Fruit fly (Drosophila melanogaster) whole organism, embryonic: ENCODE results near the gene CG42323.

Experiments used
- CG10366 ChIP-seq: fragments of 200-800 bp; sonication (Bioruptor generic); IDR thresholded peaks from 2 replicates; pipeline ENCODE4 v1.3.6; 2022; ENCODE audit warnings: missing biosample characterization, missing genetic modification characterization
- CG11247 ChIP-seq: fragments of 200-800 bp; sonication (Bioruptor generic); IDR thresholded peaks from 2 replicates; pipeline ENCODE4 v1.3.6; 2022; ENCODE audit warnings: missing biosample characterization, missing genetic modification characterization
- CG11504 ChIP-seq: fragments of 200-800 bp; sonication (Bioruptor generic); optimal IDR thresholded peaks from 3 replicates; lab custom pipeline; 2019; ENCODE audit warnings: missing biosample characterization, mild to moderate bottlenecking, missing genetic modification characterization, moderate library complexity
- CG12659 ChIP-seq: fragments of 200-800 bp; sonication (Bioruptor generic); optimal IDR thresholded peaks from 3 replicates; lab custom pipeline; 2017; ENCODE audit warnings: mild to moderate bottlenecking, missing biosample characterization, missing genetic modification reagents, missing genetic modification characterization
- CG15073 ChIP-seq: fragments of 200-800 bp; sonication (Bioruptor generic); optimal IDR thresholded peaks from 2 replicates; lab custom pipeline; 2016; ENCODE audit warnings: missing biosample characterization, missing genetic modification characterization
- CG15601 ChIP-seq: fragments of 200-800 bp; sonication (Bioruptor generic); optimal IDR thresholded peaks from 3 replicates; lab custom pipeline; 2019; ENCODE audit warnings: missing biosample characterization, mild to moderate bottlenecking, missing genetic modification characterization, moderate library complexity
- CG1602 ChIP-seq: fragments of 200-800 bp; sonication (Bioruptor generic); optimal IDR thresholded peaks from 3 replicates; lab custom pipeline; 2016; ENCODE audit warnings: missing biosample characterization, missing genetic modification characterization
- CG1603 ChIP-seq: fragments of 200-800 bp; sonication (Bioruptor generic); optimal IDR thresholded peaks from 2 replicates; lab custom pipeline; 2019; ENCODE audit warnings: missing biosample characterization, mild to moderate bottlenecking, missing genetic modification characterization, moderate library complexity
- CG17359 ChIP-seq: fragments of 200-800 bp; sonication (Bioruptor generic); optimal IDR thresholded peaks from 3 replicates; lab custom pipeline; 2018; ENCODE audit warnings: missing biosample characterization, mild to moderate bottlenecking, missing genetic modification characterization, moderate library complexity
- CG17385 ChIP-seq: fragments of 200-800 bp; sonication (Bioruptor generic); optimal IDR thresholded peaks from 3 replicates; lab custom pipeline; 2018; ENCODE audit warnings: missing biosample characterization, mild to moderate bottlenecking, missing genetic modification characterization
- CG17829 ChIP-seq: fragments of 200-800 bp; optimal IDR thresholded peaks from 2 replicates; lab custom pipeline; 2019; ENCODE audit warnings: missing biosample characterization, mild to moderate bottlenecking, missing genetic modification characterization, moderate library complexity
- CG18599 ChIP-seq: fragments of 200-800 bp; sonication (Bioruptor generic); optimal IDR thresholded peaks from 3 replicates; lab custom pipeline; 2017; ENCODE audit warnings: missing biosample characterization, missing genetic modification characterization, mild to moderate bottlenecking, moderate library complexity, missing genetic modification reagents
- CG2678 ChIP-seq: fragments of 200-800 bp; sonication (Bioruptor generic); optimal IDR thresholded peaks from 3 replicates; lab custom pipeline; 2019; ENCODE audit warnings: missing biosample characterization, mild to moderate bottlenecking, missing genetic modification characterization, moderate library complexity
- CG32532 ChIP-seq: fragments of 200-800 bp; sonication (Bioruptor generic); IDR thresholded peaks from 2 replicates; pipeline ENCODE4 v1.3.6; 2022; ENCODE audit warnings: missing biosample characterization, missing genetic modification characterization
- CG3281 ChIP-seq: fragments of 200-800 bp; sonication (Bioruptor generic); optimal IDR thresholded peaks from 3 replicates; lab custom pipeline; 2017; ENCODE audit warnings: missing biosample characterization, mild to moderate bottlenecking, missing genetic modification characterization
- CG7556 ChIP-seq: fragments of 200-800 bp; sonication (Bioruptor generic); optimal IDR thresholded peaks from 2 replicates; lab custom pipeline; 2017; ENCODE audit warnings: missing biosample characterization, mild to moderate bottlenecking, missing genetic modification characterization
- CG7839 ChIP-seq: fragments of 200-800 bp; sonication (Bioruptor generic); optimal IDR thresholded peaks from 3 replicates; lab custom pipeline; 2018; ENCODE audit warnings: missing biosample characterization, mild to moderate bottlenecking, missing genetic modification characterization, moderate library complexity
- Dll ChIP-seq: fragments of 200-800 bp; sonication (Bioruptor generic); IDR thresholded peaks from 4 replicates; pipeline ENCODE4 v1.3.6; 2022; ENCODE audit warnings: missing biosample characterization, missing genetic modification characterization; ENCODE audit not compliant: partially characterized antibody
- H2.0 ChIP-seq: fragments of 200-800 bp; sonication (Bioruptor generic); IDR thresholded peaks from 2 replicates; pipeline ENCODE4 v1.3.6; 2022; ENCODE audit warnings: missing biosample characterization, missing genetic modification characterization
- HmgZ ChIP-seq: fragments of 200-800 bp; sonication (Bioruptor generic); optimal IDR thresholded peaks from 2 replicates; lab custom pipeline; 2018; ENCODE audit warnings: missing biosample characterization, mild to moderate bottlenecking, missing genetic modification characterization
- Hmr ChIP-seq: fragments of 200-800 bp; sonication (Bioruptor generic); optimal IDR thresholded peaks from 3 replicates; lab custom pipeline; 2017; ENCODE audit warnings: mild to moderate bottlenecking, missing biosample characterization, missing genetic modification reagents, missing genetic modification characterization
- Med ChIP-seq: fragments of 200-800 bp; sonication (Bioruptor generic); peaks from one replicate; lab custom pipeline; 2016; ENCODE audit warnings: missing biosample characterization, missing genetic modification characterization, mild to moderate bottlenecking, inconsistent platforms, moderate library complexity
- Mrtf ChIP-seq: fragments of 200-800 bp; sonication (Bioruptor generic); IDR thresholded peaks from 3 replicates; pipeline ENCODE4 v1.3.6; 2022; ENCODE audit warnings: missing biosample characterization, missing genetic modification characterization
- Myb ChIP-seq: fragments of 200-800 bp; sonication (Bioruptor generic); optimal IDR thresholded peaks from 2 replicates; lab custom pipeline; 2016; ENCODE audit warnings: missing biosample characterization, missing genetic modification characterization
- Neu2 ChIP-seq: fragments of 200-800 bp; sonication (Bioruptor generic); optimal IDR thresholded peaks from 3 replicates; lab custom pipeline; 2016; ENCODE audit warnings: missing biosample characterization, missing genetic modification characterization, borderline replicate concordance
- Oli ChIP-seq: fragments of 200-800 bp; sonication (Bioruptor generic); optimal IDR thresholded peaks from 2 replicates; lab custom pipeline; 2018; ENCODE audit warnings: missing biosample characterization, mild to moderate bottlenecking, missing genetic modification characterization, moderate library complexity
- Pdp1 ChIP-seq, 2 experiments: fragments of 200-800 bp; sonication (Bioruptor generic); optimal IDR thresholded peaks; 3 replicates each; lab custom pipeline; 2016; ENCODE audit warnings: missing biosample characterization in 2 of 2, missing genetic modification characterization in 2 of 2, mild to moderate bottlenecking in 1 of 2, moderate library complexity in 1 of 2
- Ptx1 ChIP-seq: fragments of 200-800 bp; sonication (Bioruptor generic); IDR thresholded peaks from 2 replicates; pipeline ENCODE4 v1.3.6; 2022; ENCODE audit warnings: missing biosample characterization, missing genetic modification characterization
- Rfx ChIP-seq: fragments of 200-800 bp; sonication (Bioruptor generic); IDR thresholded peaks from 2 replicates; pipeline ENCODE4 v1.3.6; 2022; ENCODE audit warnings: missing biosample characterization, missing genetic modification characterization
- Rx ChIP-seq: fragments of 200-800 bp; sonication (Bioruptor generic); IDR thresholded peaks from 2 replicates; pipeline ENCODE4 v1.3.6; 2022; ENCODE audit warnings: missing biosample characterization, missing genetic modification characterization
- Sry-β ChIP-seq: fragments of 200-800 bp; sonication (Bioruptor generic); optimal IDR thresholded peaks from 2 replicates; lab custom pipeline; 2018; ENCODE audit warnings: missing biosample characterization, mild to moderate bottlenecking, missing genetic modification characterization, moderate library complexity
- bab2 ChIP-seq: fragments of 200-800 bp; sonication (Bioruptor generic); optimal IDR thresholded peaks from 2 replicates; lab custom pipeline; 2016; ENCODE audit warnings: missing biosample characterization, missing genetic modification characterization
- bcd ChIP-seq: fragments of 200-800 bp; sonication (Bioruptor generic); optimal IDR thresholded peaks from 2 replicates; lab custom pipeline; 2017; ENCODE audit warnings: missing biosample characterization, mild to moderate bottlenecking, missing genetic modification characterization
- danr ChIP-seq: fragments of 200-800 bp; sonication (Bioruptor generic); IDR thresholded peaks from 2 replicates; pipeline ENCODE4 v1.3.6; 2022; ENCODE audit warnings: missing biosample characterization, missing genetic modification characterization
- ems ChIP-seq: fragments of 200-800 bp; sonication (Bioruptor generic); optimal IDR thresholded peaks from 3 replicates; lab custom pipeline; 2016; ENCODE audit warnings: missing biosample characterization, missing genetic modification characterization
- fd3F ChIP-seq: fragments of 200-800 bp; sonication (Bioruptor generic); optimal IDR thresholded peaks from 2 replicates; lab custom pipeline; 2018; ENCODE audit warnings: missing biosample characterization, mild to moderate bottlenecking, missing genetic modification characterization, moderate library complexity
- fd64A ChIP-seq: fragments of 200-800 bp; sonication (Bioruptor generic); optimal IDR thresholded peaks from 3 replicates; lab custom pipeline; 2018; ENCODE audit warnings: missing biosample characterization, mild to moderate bottlenecking, missing genetic modification characterization
- grau ChIP-seq: fragments of 200-800 bp; optimal IDR thresholded peaks from 3 replicates; lab custom pipeline; 2019; ENCODE audit warnings: missing biosample characterization, mild to moderate bottlenecking, missing genetic modification characterization, moderate library complexity
- hbn ChIP-seq: fragments of 200-800 bp; sonication (Bioruptor generic); IDR thresholded peaks from 2 replicates; pipeline ENCODE4 v1.3.6; 2022; ENCODE audit warnings: missing biosample characterization, missing genetic modification characterization; ENCODE audit not compliant: partially characterized antibody
- ind ChIP-seq: fragments of 200-800 bp; sonication (Bioruptor generic); optimal IDR thresholded peaks from 3 replicates; lab custom pipeline; 2016; ENCODE audit warnings: missing biosample characterization, missing genetic modification characterization
- pan ChIP-seq, 4 experiments: fragments of >200 bp in 3 of 4; fragments of 200-800 bp in 1 of 4; sonication (Bioruptor generic) in 1 of 4; optimal IDR thresholded peaks in 3 of 4; IDR thresholded peaks in 1 of 4; 2 replicates each; pipeline versions ENCODE4 v1.3.6 to Lab custom; 2017 to 2022; ENCODE audit warnings: missing biosample characterization in 2 of 4, missing genetic modification characterization in 2 of 4, mixed read lengths in 1 of 4
- prd ChIP-seq, 3 experiments: fragments of >200 bp in 2 of 3; fragments of 200-800 bp in 1 of 3; sonication (Bioruptor generic) in 1 of 3; optimal IDR thresholded peaks in 2 of 3; IDR thresholded peaks in 1 of 3; 2 replicates in 2 of 3; 3 replicates in 1 of 3; pipeline versions ENCODE4 v1.3.6 to Lab custom; 2017 to 2022; ENCODE audit warnings: missing biosample characterization in 1 of 3, missing genetic modification characterization in 1 of 3
- row ChIP-seq: fragments of 200-800 bp; sonication (Bioruptor generic); IDR thresholded peaks from 3 replicates; pipeline ENCODE4 v1.3.6; 2022; ENCODE audit warnings: missing biosample characterization, missing genetic modification characterization
- schlank ChIP-seq: fragments of 200-800 bp; sonication (Bioruptor generic); optimal IDR thresholded peaks from 2 replicates; lab custom pipeline; 2018; ENCODE audit warnings: missing biosample characterization, mild to moderate bottlenecking, missing genetic modification characterization
- scrt ChIP-seq: fragments of 200-800 bp; sonication (Bioruptor generic); optimal IDR thresholded peaks from 2 replicates; lab custom pipeline; 2018; ENCODE audit warnings: missing biosample characterization, mild to moderate bottlenecking, missing genetic modification characterization, moderate library complexity
- sisA ChIP-seq: fragments of 200-800 bp; sonication (Bioruptor generic); IDR thresholded peaks from 2 replicates; pipeline ENCODE4 v1.3.6; 2022; ENCODE audit warnings: missing biosample characterization, missing genetic modification characterization
- sr ChIP-seq: fragments of 200-800 bp; sonication (Bioruptor generic); IDR thresholded peaks from 3 replicates; pipeline ENCODE4 v1.3.6; 2022; ENCODE audit warnings: missing biosample characterization, missing genetic modification characterization
- tna ChIP-seq: fragments of 200-800 bp; sonication (Bioruptor generic); IDR thresholded peaks from 2 replicates; pipeline ENCODE4 v1.3.6; 2022; ENCODE audit warnings: missing biosample characterization, missing genetic modification characterization; ENCODE audit not compliant: partially characterized antibody
- wek ChIP-seq: fragments of 200-800 bp; sonication (Bioruptor generic); optimal IDR thresholded peaks from 3 replicates; lab custom pipeline; 2018; ENCODE audit warnings: missing biosample characterization, mild to moderate bottlenecking, missing genetic modification characterization, moderate library complexity

CG42323 gene

dm6 chrX:18467881-18468280, 45.7 kb downstream of the CG42323 start (continued):
- peak; percentile 12 for TF ChIP-seq HmgZ
- TF ChIP-seq grau, result no peak
- no peak for TF ChIP-seq schlank (tag; lab: Kevin White, UChicago)
- peak; percentile 33 for TF ChIP-seq ind (GFP tag; lab: Kevin White, UChicago)
- no peak for TF ChIP-seq CG15601 (tag; lab: Kevin White, UChicago)
- peak; percentile 32 for TF ChIP-seq CG3281 (GFP tag; lab: Kevin White, UChicago)
- peak; percentile 45 for TF ChIP-seq CG7839 (tag; lab: Kevin White, UChicago)
- peak; percentile 8 for TF ChIP-seq CG17385 (GFP tag; lab: Kevin White, UChicago)
- TF ChIP-seq CG2678 (tag; lab: Kevin White, UChicago), result peak; percentile 51
- no peak for TF ChIP-seq Myb (GFP tag; lab: Kevin White, UChicago)
- TF ChIP-seq bcd (GFP tag; lab: Kevin White, UChicago), result peak; percentile 14
- TF ChIP-seq CG17829 (tag; lab: Kevin White, UChicago), result no peak
- 0 out of 3 replicates have a peak, but pooled peaks have one; percentile 21 for TF ChIP-seq Mrtf (GFP tag; lab: Robert Waterston, UW)
- TF ChIP-seq CG11504 (tag; lab: Kevin White, UChicago), result peak; percentile 52
- TF ChIP-seq Oli (tag; lab: Kevin White, UChicago), result peak; percentile 17
- no peak for TF ChIP-seq CG11247 (GFP tag; lab: Robert Waterston, UW)
- TF ChIP-seq tna, result no peak
- TF ChIP-seq CG17359 (tag; lab: Kevin White, UChicago), result peak; percentile 12
- no peak for TF ChIP-seq fd64A
- peak; percentile 71 for TF ChIP-seq CG18599
- no peak for TF ChIP-seq Sry-β (GFP tag; lab: Kevin White, UChicago)
- no peak for TF ChIP-seq prd (optimal IDR thresholded peaks at IDR 0.05; lab: Kevin White, UChicago)
- peak; percentile 30; the same call in 1 of the 3 replicates for TF ChIP-seq prd (GFP tag; IDR thresholded peaks at IDR 0.05; lab: Robert Waterston, UW)
- TF ChIP-seq row (GFP tag; lab: Robert Waterston, UW), result peak; percentile 56
- TF ChIP-seq Ptx1, result peak; percentile 54
- peak; percentile 4 for TF ChIP-seq CG12659 (GFP tag; lab: Kevin White, UChicago)
- peak; percentile 48 for TF ChIP-seq Hmr (GFP tag; lab: Kevin White, UChicago)
- TF ChIP-seq danr, result no peak
- no peak for TF ChIP-seq CG15073 (GFP tag; lab: Kevin White, UChicago)
- no peak for TF ChIP-seq sr
- TF ChIP-seq CG10366 (GFP tag; lab: Robert Waterston, UW), result peak; percentile 49
- no peak for TF ChIP-seq wek
- TF ChIP-seq Neu2, result no peak
- no peak for TF ChIP-seq ems
- peak; percentile 32 for TF ChIP-seq CG7556 (GFP tag; lab: Kevin White, UChicago)
- TF ChIP-seq Rfx (GFP tag; lab: Robert Waterston, UW), result peak; percentile 62
- TF ChIP-seq pan (optimal IDR thresholded peaks at IDR 0.05; lab: Kevin White, UChicago), result no peak
- TF ChIP-seq pan (GFP tag; optimal IDR thresholded peaks at IDR 0.05 in 1 of 2, IDR thresholded peaks at IDR 0.05 in 1 of 2), result peak in 1 of 2 experiments; percentile 58
- 0 out of 2 replicates have a peak, but pooled peaks have one; percentile 29 for TF ChIP-seq H2.0
- TF ChIP-seq bab2 (GFP tag; lab: Kevin White, UChicago), result no peak
- peak; percentile 25 for TF ChIP-seq CG1603 (tag; lab: Kevin White, UChicago)
- TF ChIP-seq fd3F, result no peak
- TF ChIP-seq hbn (GFP tag; lab: Robert Waterston, UW), result no peak
- TF ChIP-seq scrt (GFP tag; lab: Kevin White, UChicago), result peak; percentile 28
- peak; percentile 7 for TF ChIP-seq CG1602 (GFP tag; lab: Kevin White, UChicago)
- peak; percentile 86 for TF ChIP-seq Med
- TF ChIP-seq CG32532 (GFP tag; lab: Robert Waterston, UW), result peak; percentile 65
- TF ChIP-seq Dll, result no peak
- TF ChIP-seq sisA (GFP tag; lab: Robert Waterston, UW), result peak; percentile 33; the same call in 1 of the 2 replicates
- no peak for TF ChIP-seq Rx
- TF ChIP-seq Pdp1 (GFP tag; optimal IDR thresholded peaks at IDR 0.05; lab: Kevin White, UChicago), result peak in 1 of 2 experiments; percentile 12
